Fruit fly (Drosophila melanogaster) whole organism, adult: ENCODE results near the gene Eig71Eb.

ENCODE experiments used
- CG11617 ChIP-seq: fragments of 200-800 bp; sonication (Bioruptor generic); optimal IDR thresholded peaks from 2 replicates; lab custom pipeline; 2017; ENCODE audit warnings: mild to moderate bottlenecking, missing biosample characterization, missing genetic modification reagents, missing genetic modification characterization
- CG12768 ChIP-seq: fragments of 200-800 bp; sonication (Bioruptor generic); optimal IDR thresholded peaks from 2 replicates; lab custom pipeline; 2017; ENCODE audit warnings: missing biosample characterization, missing genetic modification characterization, mild to moderate bottlenecking, moderate library complexity, missing genetic modification reagents
- CG14711 ChIP-seq: fragments of 200-800 bp; sonication (Bioruptor generic); optimal IDR thresholded peaks from 2 replicates; lab custom pipeline; 2018; ENCODE audit warnings: missing biosample characterization, mild to moderate bottlenecking, missing genetic modification characterization, moderate library complexity
- CG1620 ChIP-seq: fragments of 200-800 bp; sonication (Bioruptor generic); optimal IDR thresholded peaks from 2 replicates; lab custom pipeline; 2016; ENCODE audit warnings: missing biosample characterization, missing genetic modification characterization
- CG33017 ChIP-seq: fragments of 200-800 bp; sonication (Bioruptor generic); optimal IDR thresholded peaks from 2 replicates; lab custom pipeline; 2018; ENCODE audit warnings: missing biosample characterization, mild to moderate bottlenecking, missing genetic modification characterization, moderate library complexity
- CG5204 ChIP-seq: fragments of 200-800 bp; sonication (Bioruptor generic); optimal IDR thresholded peaks from 2 replicates; lab custom pipeline; 2016; ENCODE audit warnings: missing biosample characterization, missing genetic modification characterization
- CG7045 ChIP-seq: fragments of 200-800 bp; sonication (Bioruptor generic); optimal IDR thresholded peaks from 2 replicates; lab custom pipeline; 2017; ENCODE audit warnings: missing biosample characterization, mild to moderate bottlenecking, missing genetic modification characterization
- CG7101 ChIP-seq: fragments of 200-800 bp; sonication (Bioruptor generic); optimal IDR thresholded peaks from 2 replicates; lab custom pipeline; 2018; ENCODE audit warnings: missing biosample characterization, mild to moderate bottlenecking, missing genetic modification characterization, moderate library complexity
- Clk ChIP-seq: fragments of 200-800 bp; sonication (Bioruptor generic); optimal IDR thresholded peaks from 2 replicates; lab custom pipeline; 2017; ENCODE audit warnings: missing biosample characterization, missing genetic modification characterization
- Crg-1 ChIP-seq: fragments of 200-800 bp; sonication (Bioruptor generic); optimal IDR thresholded peaks from 2 replicates; lab custom pipeline; 2016; ENCODE audit warnings: missing biosample characterization, missing genetic modification characterization
- Hr96 ChIP-seq: fragments of 200-800 bp; sonication (Bioruptor generic); optimal IDR thresholded peaks from 2 replicates; lab custom pipeline; 2016; ENCODE audit warnings: missing biosample characterization, missing genetic modification characterization
- Mnt ChIP-seq: fragments of 200-800 bp; sonication (Bioruptor generic); optimal IDR thresholded peaks from 2 replicates; lab custom pipeline; 2016; ENCODE audit warnings: missing biosample characterization, mild to moderate bottlenecking, missing genetic modification characterization
- bab1 ChIP-seq: fragments of 200-800 bp; sonication (Bioruptor generic); optimal IDR thresholded peaks from 3 replicates; lab custom pipeline; 2019; ENCODE audit warnings: missing biosample characterization, mild to moderate bottlenecking, missing genetic modification characterization, moderate library complexity
- cic ChIP-seq: fragments of 200-800 bp; sonication (Bioruptor generic); optimal IDR thresholded peaks from 2 replicates; lab custom pipeline; 2017; ENCODE audit warnings: missing biosample characterization, mild to moderate bottlenecking, missing genetic modification characterization, moderate library complexity
- cnc ChIP-seq, 2 experiments: fragments of >200 bp; optimal IDR thresholded peaks; 2 replicates each; lab custom pipeline; 2017
- kay ChIP-seq: fragments of 200-800 bp; sonication (Bioruptor generic); peaks from one replicate; lab custom pipeline; 2016; ENCODE audit warnings: missing biosample characterization, missing genetic modification characterization, borderline replicate concordance
- ovo ChIP-seq: fragments of 200-800 bp; sonication (Bioruptor generic); optimal IDR thresholded peaks from 2 replicates; lab custom pipeline; 2016; ENCODE audit warnings: missing biosample characterization, missing genetic modification characterization
- pad ChIP-seq: fragments of 200-800 bp; sonication (Bioruptor generic); optimal IDR thresholded peaks from 3 replicates; lab custom pipeline; 2017; ENCODE audit warnings: missing biosample characterization, missing genetic modification characterization, mild to moderate bottlenecking, moderate library complexity, missing genetic modification reagents
- tj ChIP-seq: fragments of 200-800 bp; sonication (Bioruptor generic); optimal IDR thresholded peaks from 3 replicates; lab custom pipeline; 2017; ENCODE audit warnings: missing biosample characterization, mild to moderate bottlenecking, missing genetic modification characterization, moderate library complexity
- toe ChIP-seq: fragments of 200-800 bp; sonication (Bioruptor generic); optimal IDR thresholded peaks from 2 replicates; lab custom pipeline; 2016; ENCODE audit warnings: missing biosample characterization, missing genetic modification characterization

The Eig71Eb gene

DNA sequence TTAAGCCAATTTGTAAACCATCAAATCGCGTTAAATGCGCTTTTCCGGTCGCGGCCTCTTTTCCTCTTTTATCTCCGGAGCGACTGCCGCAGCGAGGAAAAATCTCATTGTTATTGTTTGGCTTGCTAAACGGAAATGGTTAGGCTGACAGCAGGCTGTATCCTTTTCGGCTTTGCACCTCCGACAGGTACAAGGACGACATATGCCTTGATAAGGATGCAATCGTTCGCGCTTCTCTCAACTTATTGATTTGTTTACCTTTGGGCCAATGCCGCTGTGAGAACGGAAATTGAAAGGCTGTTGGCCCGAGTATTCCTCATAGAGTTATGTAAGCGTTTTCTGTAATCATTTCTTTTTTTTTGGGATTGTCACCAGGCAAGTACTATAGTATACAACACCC lies 11.2 kb upstream of the Eig71Eb start:
- no peak for TF ChIP-seq Clk
- no peak for TF ChIP-seq kay (GFP tag; lab: Kevin White, UChicago)
- TF ChIP-seq cnc (optimal IDR thresholded peaks at IDR 0.05; lab: Kevin White, UChicago) = no peak
- no peak for TF ChIP-seq CG11617
- no peak for TF ChIP-seq CG7101 (tag; lab: Kevin White, UChicago)
- TF ChIP-seq cic = no peak
- TF ChIP-seq CG5204 (GFP tag; lab: Kevin White, UChicago) = no peak
- TF ChIP-seq bab1 (GFP tag; lab: Kevin White, UChicago) = no peak
- no peak for TF ChIP-seq pad (GFP tag; lab: Kevin White, UChicago)
- no peak for TF ChIP-seq tj
- TF ChIP-seq CG1620 (GFP tag; lab: Kevin White, UChicago) = no peak
- no peak for TF ChIP-seq CG12768 (GFP tag; lab: Kevin White, UChicago)
- no peak for TF ChIP-seq Hr96
- no peak for TF ChIP-seq ovo
- no peak for TF ChIP-seq Mnt (GFP tag; lab: Kevin White, UChicago)
- TF ChIP-seq Crg-1 (GFP tag; lab: Kevin White, UChicago) = no peak

DNA sequence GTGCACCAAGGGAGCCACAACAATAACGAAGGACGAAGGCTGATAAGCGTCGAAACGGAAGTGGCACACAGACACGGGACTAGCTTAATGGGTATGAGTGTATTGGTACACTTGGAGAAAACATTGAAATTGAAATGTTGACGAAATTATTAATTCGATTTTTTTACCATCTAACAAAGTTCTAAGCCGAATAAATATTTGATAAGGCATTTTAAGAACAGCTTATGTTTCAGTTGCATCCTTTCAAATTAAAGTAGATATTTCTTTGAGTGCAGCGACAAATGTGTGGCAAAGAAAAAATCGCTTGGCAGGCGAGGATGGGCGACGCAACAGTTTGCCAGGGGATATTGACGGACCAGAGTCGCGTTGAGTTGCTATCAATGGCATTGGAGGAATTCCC lies 9.8 kb upstream of the Eig71Eb start:
- no peak for TF ChIP-seq CG12768 (GFP tag; lab: Kevin White, UChicago)
- TF ChIP-seq CG5204 (GFP tag; lab: Kevin White, UChicago) = no peak
- TF ChIP-seq pad (GFP tag; lab: Kevin White, UChicago) = no peak
- no peak for TF ChIP-seq cnc (optimal IDR thresholded peaks at IDR 0.05; lab: Kevin White, UChicago)
- TF ChIP-seq kay (GFP tag; lab: Kevin White, UChicago) = no peak
- no peak for TF ChIP-seq cic
- no peak for TF ChIP-seq Crg-1 (GFP tag; lab: Kevin White, UChicago)
- TF ChIP-seq CG33017 = no peak
- TF ChIP-seq ovo = no peak
- TF ChIP-seq CG1620 (GFP tag; lab: Kevin White, UChicago) = no peak
- no peak for TF ChIP-seq CG11617
- no peak for TF ChIP-seq toe (GFP tag; lab: Kevin White, UChicago)
- TF ChIP-seq tj = no peak
- TF ChIP-seq CG7045 = no peak
- no peak for TF ChIP-seq bab1 (GFP tag; lab: Kevin White, UChicago)
- TF ChIP-seq Hr96 = no peak
- TF ChIP-seq Clk = no peak
- no peak for TF ChIP-seq Mnt (GFP tag; lab: Kevin White, UChicago)

DNA sequence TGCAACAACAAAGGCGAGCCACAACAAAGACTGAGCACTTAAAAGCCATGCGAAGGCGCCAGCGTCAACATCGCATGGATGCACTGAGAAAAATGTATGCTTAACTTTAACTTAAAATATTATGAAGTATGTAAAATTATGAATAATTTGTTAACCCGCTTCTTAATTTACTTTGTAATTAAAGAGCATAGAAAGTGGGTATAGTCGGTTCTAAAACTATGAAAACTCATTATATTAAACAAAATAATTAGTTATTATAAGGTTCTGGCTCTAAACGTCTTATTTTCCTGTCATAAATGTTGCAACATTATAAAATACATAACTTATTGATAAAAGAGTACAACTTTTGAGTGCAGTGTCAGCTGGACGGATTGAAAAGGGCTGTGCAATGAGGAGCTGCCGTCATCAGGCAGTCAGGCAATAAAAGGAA lies 8.1 kb upstream of the Eig71Eb start:
- TF ChIP-seq Hr96 (no peak), ovo (no peak), CG1620 (GFP tag; lab: Kevin White, UChicago) (no peak)

DNA sequence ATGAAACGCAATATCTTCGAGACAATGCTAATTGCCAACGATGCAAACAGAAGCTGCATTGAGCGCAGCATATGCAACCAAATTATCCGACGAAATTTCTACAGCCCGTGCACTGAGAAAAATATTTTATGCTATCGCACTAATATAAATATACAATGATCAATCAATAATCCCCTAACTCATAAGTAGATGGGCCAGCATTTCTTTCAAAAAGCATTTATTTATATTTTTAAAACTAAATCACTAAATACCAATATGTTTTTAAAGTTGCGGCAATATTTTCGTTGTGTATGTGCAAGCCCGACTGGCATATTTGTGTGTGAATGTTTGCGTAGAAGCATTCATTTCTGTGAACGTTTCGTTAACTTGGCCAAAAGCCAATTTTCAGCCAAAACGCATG lies 3.6 kb upstream of the Eig71Eb start:
- TF ChIP-seq tj (no peak), Clk (no peak), ovo (no peak), toe (GFP tag; lab: Kevin White, UChicago) (no peak)

DNA sequence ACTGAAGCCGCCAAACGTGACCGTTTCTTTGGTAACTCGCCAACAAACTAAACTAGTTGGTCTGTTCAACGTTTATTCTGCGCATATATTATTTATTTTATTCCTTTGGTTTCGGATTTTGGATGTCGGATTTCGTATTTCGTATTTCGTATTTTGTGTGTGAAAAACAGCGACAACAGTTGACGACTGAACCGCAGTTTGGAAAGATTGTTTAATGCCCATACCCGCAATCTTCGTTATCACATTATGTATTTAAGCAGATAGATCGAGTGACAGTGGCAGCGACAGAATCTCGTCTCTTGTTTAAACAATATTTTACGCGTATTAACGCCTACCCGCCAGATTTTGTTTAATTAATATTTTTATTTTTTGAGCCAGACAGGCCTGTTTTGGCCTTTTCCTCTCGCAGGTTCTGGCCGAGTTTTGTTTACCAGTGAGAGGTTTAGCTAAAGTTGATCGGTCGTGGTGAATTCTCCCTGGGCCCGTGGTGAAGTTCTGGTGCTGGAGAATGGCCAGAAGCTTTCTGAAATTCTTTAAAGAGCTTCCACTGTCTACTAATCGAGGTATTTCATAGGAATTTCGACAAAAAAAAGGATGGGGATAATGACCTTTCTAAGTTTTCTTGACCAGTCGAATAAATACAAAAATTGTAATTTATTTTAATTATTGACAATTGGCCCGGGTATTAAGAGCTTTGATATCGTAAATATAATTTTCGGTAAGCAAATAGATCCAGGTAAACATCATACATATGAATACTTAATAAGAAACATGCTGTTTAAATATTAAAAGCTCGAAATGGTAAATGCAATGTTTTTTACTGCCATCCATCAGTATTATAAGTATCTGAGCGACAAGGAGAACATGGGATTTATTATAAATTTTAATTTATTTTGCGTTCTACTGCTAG lies 1.8 kb upstream of the Eig71Eb start, which contains the start of the genes comm3 and CG43083:
TSS of gene comm3 (minus strand) at position 51 of the 910 bp plus-strand sequence.
TSS of gene CG43083 (plus strand) at position 860 of the 910 bp plus-strand sequence.
- TF ChIP-seq kay (GFP tag; lab: Kevin White, UChicago) = no peak
- no peak for TF ChIP-seq cnc (optimal IDR thresholded peaks at IDR 0.05; lab: Kevin White, UChicago)
- TF ChIP-seq CG11617 = no peak
- TF ChIP-seq CG7045 = no peak
- no peak for TF ChIP-seq Crg-1 (GFP tag; lab: Kevin White, UChicago)
- TF ChIP-seq Clk = no peak
- TF ChIP-seq CG12768 (GFP tag; lab: Kevin White, UChicago) = no peak
- no peak for TF ChIP-seq bab1 (GFP tag; lab: Kevin White, UChicago)
- no peak for TF ChIP-seq Mnt (GFP tag; lab: Kevin White, UChicago)
- no peak for TF ChIP-seq CG5204 (GFP tag; lab: Kevin White, UChicago)
- no peak for TF ChIP-seq tj
- TF ChIP-seq toe (GFP tag; lab: Kevin White, UChicago) = no peak
- TF ChIP-seq CG1620 (GFP tag; lab: Kevin White, UChicago) = no peak

DNA sequence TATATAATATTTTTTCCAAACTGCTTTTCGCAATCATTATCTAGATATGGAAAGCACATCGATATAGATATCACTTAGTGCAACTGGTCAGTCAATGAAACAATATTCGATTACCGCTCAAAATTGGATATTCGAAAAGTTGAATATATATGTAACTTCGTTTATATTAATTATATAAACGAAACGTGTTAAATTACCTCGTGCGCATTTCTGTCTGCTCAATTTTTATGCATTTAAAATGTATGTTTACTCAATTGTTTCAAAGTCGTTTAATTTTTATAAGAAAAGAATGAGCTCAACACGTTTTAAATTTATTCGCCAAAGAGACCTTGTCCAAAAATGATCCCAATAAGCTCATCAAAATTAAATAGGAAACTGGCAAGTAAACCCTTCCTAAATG lies 816 bp downstream of the Eig71Eb start, which contains the start of gene CG43084:
TSS of gene CG43084 (plus strand) at position 301 of the 400 bp plus-strand sequence.
- TF ChIP-seq CG1620 (GFP tag; lab: Kevin White, UChicago) (no peak), kay (GFP tag; lab: Kevin White, UChicago) (no peak), CG7101 (tag; lab: Kevin White, UChicago) (no peak), Hr96 (no peak), bab1 (GFP tag; lab: Kevin White, UChicago) (no peak), CG33017 (no peak), Mnt (GFP tag; lab: Kevin White, UChicago) (no peak), Crg-1 (GFP tag; lab: Kevin White, UChicago) (no peak), CG7045 (no peak), CG14711 (tag; lab: Kevin White, UChicago) (no peak), pad (GFP tag; lab: Kevin White, UChicago) (no peak), cnc (optimal IDR thresholded peaks at IDR 0.05; lab: Kevin White, UChicago) (no peak), cic (no peak), CG11617 (no peak), ovo (no peak), Clk (no peak), CG12768 (GFP tag; lab: Kevin White, UChicago) (no peak), toe (GFP tag; lab: Kevin White, UChicago) (no peak)
